Worm (Caenorhabditis elegans): ENCODE measurements around the gene C46C11.3.

C46C11.3 gene

ce11 chrX:4662293-4662825 lies 40.2 kb downstream of the C46C11.3 start (continued):
- TF ChIP-seq vab-15 (tag; optimal IDR thresholded peaks at IDR 0.05), result no peak
- no peak for TF ChIP-seq ceh-63 (GFP tag; optimal IDR thresholded peaks at IDR 0.05)
- TF ChIP-seq grh-1 (GFP tag; IDR thresholded peaks at IDR 0.05), result peak; percentile 54
- TF ChIP-seq nhr-12 (tag; optimal IDR thresholded peaks at IDR 0.05), result no peak
- TF ChIP-seq snpc-4 (tag; optimal IDR thresholded peaks at IDR 0.05), result no peak
- no peak for TF ChIP-seq aha-1 (tag; optimal IDR thresholded peaks at IDR 0.05)
- no peak for TF ChIP-seq Y116A8C.19 (tag; optimal IDR thresholded peaks at IDR 0.05; ENCODE audit: borderline replicate concordance)
- peak in 3 of 6 experiments; percentile 32 to 50 (median 39) for TF ChIP-seq elt-3 (tag; optimal IDR thresholded peaks at IDR 0.05)
- TF ChIP-seq alr-1 (tag; optimal IDR thresholded peaks at IDR 0.05; ENCODE audit: borderline replicate concordance), result no peak
- TF ChIP-seq zag-1 (tag; optimal IDR thresholded peaks at IDR 0.05), result no peak
- TF ChIP-seq sox-4 (tag; optimal IDR thresholded peaks at IDR 0.05), result no peak
- no peak for TF ChIP-seq mab-9 (GFP tag; IDR thresholded peaks at IDR 0.05)
- TF ChIP-seq nhr-84 (tag; optimal IDR thresholded peaks at IDR 0.05), result no peak
- no peak for TF ChIP-seq unc-86 (tag; optimal IDR thresholded peaks at IDR 0.05)
- TF ChIP-seq nhr-237 (tag; optimal IDR thresholded peaks at IDR 0.05), result no peak
- TF ChIP-seq unc-62 (GFP tag; optimal IDR thresholded peaks at IDR 0.05), result no peak
- TF ChIP-seq egl-13 (tag; optimal IDR thresholded peaks at IDR 0.05), result no peak
- no peak for TF ChIP-seq ztf-11 (tag; optimal IDR thresholded peaks at IDR 0.05)
- TF ChIP-seq pag-3 (tag; optimal IDR thresholded peaks at IDR 0.05; ENCODE audit: borderline replicate concordance, insufficient read depth), result no peak
- TF ChIP-seq tlp-1 (tag; optimal IDR thresholded peaks at IDR 0.05), result no peak
- no peak for TF ChIP-seq hlh-4 (tag; optimal IDR thresholded peaks at IDR 0.05)
- TF ChIP-seq tbx-2 (tag; optimal IDR thresholded peaks at IDR 0.05), result peak; percentile 61
- TF ChIP-seq dsc-1 (tag; optimal IDR thresholded peaks at IDR 0.05), result no peak
- TF ChIP-seq C34B4.2 (tag; optimal IDR thresholded peaks at IDR 0.05), result no peak
- TF ChIP-seq elt-2 (tag; optimal IDR thresholded peaks at IDR 0.05), result peak; percentile 77
- no peak for TF ChIP-seq ceh-8 (GFP tag; optimal IDR thresholded peaks at IDR 0.05)
- no peak for TF ChIP-seq fkh-10 (GFP tag; optimal IDR thresholded peaks at IDR 0.05)
- peak; percentile 80 for TF ChIP-seq mep-1 (tag; optimal IDR thresholded peaks at IDR 0.05)
- TF ChIP-seq egl-27 (tag; optimal IDR thresholded peaks at IDR 0.05), result no peak
- TF ChIP-seq ama-1 (optimal IDR thresholded peaks at IDR 0.05), result no peak
- TF ChIP-seq blmp-1 (tag; optimal IDR thresholded peaks at IDR 0.05), result peak; percentile 98

ce11 chrX:4662964-4663684 lies 41.0 kb downstream of the C46C11.3 start:
- TF ChIP-seq mef-2 (tag; optimal IDR thresholded peaks at IDR 0.05), result no peak
- TF ChIP-seq blmp-1 (tag; optimal IDR thresholded peaks at IDR 0.05), result peak; percentile 7
- TF ChIP-seq ztf-11 (tag; optimal IDR thresholded peaks at IDR 0.05), result no peak
- no peak for TF ChIP-seq ceh-8 (GFP tag; optimal IDR thresholded peaks at IDR 0.05)
- TF ChIP-seq dpl-1 (GFP tag; optimal IDR thresholded peaks at IDR 0.05), result no peak
- TF ChIP-seq irx-1 (tag; optimal IDR thresholded peaks at IDR 0.05), result no peak
- TF ChIP-seq ztf-4 (tag; optimal IDR thresholded peaks at IDR 0.05), result no peak
- TF ChIP-seq ets-5 (GFP tag; IDR thresholded peaks at IDR 0.05), result no peak
- TF ChIP-seq unc-86 (tag; optimal IDR thresholded peaks at IDR 0.05), result no peak
- no peak for TF ChIP-seq nhr-90 (tag; optimal IDR thresholded peaks at IDR 0.05; ENCODE audit: poor library complexity)
- no peak for TF ChIP-seq zag-1 (tag; optimal IDR thresholded peaks at IDR 0.05)
- no peak for TF ChIP-seq nhr-11 (tag; optimal IDR thresholded peaks at IDR 0.05)
- no peak for TF ChIP-seq fkh-8 (tag; optimal IDR thresholded peaks at IDR 0.05)
- peak; percentile 25 for TF ChIP-seq nhr-20 (tag; optimal IDR thresholded peaks at IDR 0.05)
- no peak for TF ChIP-seq mdl-1 (tag; optimal IDR thresholded peaks at IDR 0.05)
- TF ChIP-seq F16B12.6 (tag; optimal IDR thresholded peaks at IDR 0.05), result no peak
- TF ChIP-seq fkh-4 (tag; optimal IDR thresholded peaks at IDR 0.05; ENCODE audit: borderline replicate concordance), result no peak
- TF ChIP-seq skn-1 (tag; optimal IDR thresholded peaks at IDR 0.05), result no peak
- TF ChIP-seq lir-3 (tag; optimal IDR thresholded peaks at IDR 0.05; ENCODE audit: poor library complexity), result no peak
- no peak for TF ChIP-seq egl-27 (tag; optimal IDR thresholded peaks at IDR 0.05)
- no peak for TF ChIP-seq lin-39 (tag; optimal IDR thresholded peaks at IDR 0.05)
- no peak for TF ChIP-seq tbx-2 (tag; optimal IDR thresholded peaks at IDR 0.05)
- no peak for TF ChIP-seq nhr-77 (tag; optimal IDR thresholded peaks at IDR 0.05)
- no peak for TF ChIP-seq zip-4 (GFP tag; optimal IDR thresholded peaks at IDR 0.05)
- peak; percentile 77 for TF ChIP-seq nhr-85 (tag)
- TF ChIP-seq hpl-2 (GFP tag; optimal IDR thresholded peaks at IDR 0.05), result no peak
- TF ChIP-seq xbp-1 (tag; optimal IDR thresholded peaks at IDR 0.05), result no peak
- TF ChIP-seq vab-15 (tag; optimal IDR thresholded peaks at IDR 0.05), result no peak
